Worm (Caenorhabditis elegans) whole organism, late embryonic: Measurements from ENCODE around the gene srz-62.

Experiments
- C08G9.2 ChIP-seq: sonication (generic microtip); optimal IDR thresholded peaks from 2 replicates; lab custom pipeline; 2016; ENCODE audit warnings: mild to moderate bottlenecking, missing genetic modification characterization, moderate library complexity, missing compliant biosample characterization
- K02D7.2 ChIP-seq: sonication (generic microtip); optimal IDR thresholded peaks from 2 replicates; lab custom pipeline; 2017; ENCODE audit warnings: mild to moderate bottlenecking, missing genetic modification characterization, missing compliant biosample characterization
- K09A11.1 ChIP-seq: sonication (generic microtip); optimal IDR thresholded peaks from 2 replicates; lab custom pipeline; 2017; ENCODE audit warnings: antibody characterized with exemption, mild to moderate bottlenecking, missing genetic modification characterization, missing compliant biosample characterization; ENCODE audit not compliant: insufficient read depth
- T23F11.4 ChIP-seq: fragments of 200-800 bp; sonication (Bioruptor generic); optimal IDR thresholded peaks from 2 replicates; lab custom pipeline; 2018; ENCODE audit warnings: mild to moderate bottlenecking, missing genetic modification characterization, missing compliant biosample characterization
- Y22D7AL.16 ChIP-seq: sonication (generic microtip); optimal IDR thresholded peaks from 2 replicates; lab custom pipeline; 2016; ENCODE audit warnings: missing genetic modification characterization, missing compliant biosample characterization
- ceh-19 ChIP-seq: fragments of 200-800 bp; sonication (Bioruptor generic); optimal IDR thresholded peaks from 2 replicates; lab custom pipeline; 2018; ENCODE audit warnings: mild to moderate bottlenecking, missing genetic modification characterization, missing compliant biosample characterization
- ceh-2 ChIP-seq: sonication (generic microtip); optimal IDR thresholded peaks from 2 replicates; lab custom pipeline; 2016; ENCODE audit warnings: missing genotype, missing genetic modification characterization, missing compliant biosample characterization
- ceh-24 ChIP-seq: sonication (generic microtip); optimal IDR thresholded peaks from 2 replicates; lab custom pipeline; 2016; ENCODE audit warnings: mild to moderate bottlenecking, missing genetic modification characterization, missing compliant biosample characterization
- ceh-30 ChIP-seq: fragments of 150-350 bp; optimal IDR thresholded peaks from 2 replicates; lab custom pipeline; 2014; ENCODE audit warnings: missing biosample characterization, missing genetic modification characterization
- ceh-34 ChIP-seq: sonication (generic microtip); optimal IDR thresholded peaks from 2 replicates; lab custom pipeline; 2016; ENCODE audit warnings: mild to moderate bottlenecking, missing genetic modification characterization, missing compliant biosample characterization
- ceh-45 ChIP-seq: fragments of 200-800 bp; sonication (Bioruptor generic); IDR thresholded peaks from 2 replicates; pipeline ENCODE4 v1.3.6; 2022; ENCODE audit warnings: missing genetic modification reagents, missing genetic modification characterization, missing compliant biosample characterization
- ceh-48 ChIP-seq: sonication (generic microtip); optimal IDR thresholded peaks from 2 replicates; lab custom pipeline; 2016; ENCODE audit warnings: missing genetic modification characterization, inconsistent platforms, missing compliant biosample characterization
- ceh-6 ChIP-seq: fragments of 200-800 bp; sonication (Bioruptor generic); optimal IDR thresholded peaks from 2 replicates; lab custom pipeline; 2018; ENCODE audit warnings: mild to moderate bottlenecking, missing genetic modification characterization, missing compliant biosample characterization
- ceh-9 ChIP-seq: sonication (generic microtip); optimal IDR thresholded peaks from 2 replicates; lab custom pipeline; 2016; ENCODE audit warnings: mild to moderate bottlenecking, missing genetic modification characterization, inconsistent platforms, missing compliant biosample characterization
- che-1 ChIP-seq: sonication (generic microtip); optimal IDR thresholded peaks from 2 replicates; lab custom pipeline; 2016; ENCODE audit warnings: mild to moderate bottlenecking, missing genetic modification characterization, missing compliant biosample characterization
- elt-2 ChIP-seq: sonication (generic microtip); optimal IDR thresholded peaks from 2 replicates; lab custom pipeline; 2016; ENCODE audit warnings: missing genetic modification reagents, missing genetic modification characterization, missing compliant biosample characterization
- ets-4 ChIP-seq: sonication (generic microtip); optimal IDR thresholded peaks from 2 replicates; lab custom pipeline; 2016; ENCODE audit warnings: missing genetic modification characterization, missing compliant biosample characterization
- fax-1 ChIP-seq: sonication (generic microtip); optimal IDR thresholded peaks from 2 replicates; lab custom pipeline; 2016; ENCODE audit warnings: missing genotype, missing genetic modification characterization, missing compliant biosample characterization
- fkh-6 ChIP-seq: sonication (generic microtip); optimal IDR thresholded peaks from 2 replicates; lab custom pipeline; 2016; ENCODE audit warnings: missing genetic modification characterization, missing compliant biosample characterization
- gmeb-2 ChIP-seq: sonication (generic microtip); optimal IDR thresholded peaks from 2 replicates; lab custom pipeline; 2016; ENCODE audit warnings: missing genetic modification characterization, inconsistent platforms, missing compliant biosample characterization
- hlh-13 ChIP-seq: fragments of 200-800 bp; sonication (Bioruptor generic); optimal IDR thresholded peaks from 2 replicates; lab custom pipeline; 2018; ENCODE audit warnings: mild to moderate bottlenecking, missing genetic modification characterization, missing compliant biosample characterization
- hlh-15 ChIP-seq: sonication (generic microtip); optimal IDR thresholded peaks from 2 replicates; lab custom pipeline; 2016; ENCODE audit warnings: missing genetic modification characterization, missing compliant biosample characterization
- hlh-30 ChIP-seq: sonication (generic microtip); optimal IDR thresholded peaks from 2 replicates; lab custom pipeline; 2017; ENCODE audit warnings: antibody characterized with exemption, missing genetic modification characterization, missing compliant biosample characterization; ENCODE audit not compliant: insufficient read depth
- hlh-6 ChIP-seq: sonication (generic microtip); optimal IDR thresholded peaks from 2 replicates; lab custom pipeline; 2016; ENCODE audit warnings: missing genotype, missing genetic modification characterization, missing compliant biosample characterization
- hlh-8 ChIP-seq: sonication (generic microtip); optimal IDR thresholded peaks from 2 replicates; lab custom pipeline; 2016; ENCODE audit warnings: missing genotype, missing genetic modification characterization, missing compliant biosample characterization
- lin-11 ChIP-seq: fragments of 200-800 bp; sonication (Bioruptor generic); optimal IDR thresholded peaks from 2 replicates; lab custom pipeline; 2018; ENCODE audit warnings: mild to moderate bottlenecking, missing genetic modification characterization, missing compliant biosample characterization
- madf-2 ChIP-seq: sonication (generic microtip); optimal IDR thresholded peaks from 2 replicates; lab custom pipeline; 2017; ENCODE audit warnings: missing genetic modification characterization, missing compliant biosample characterization
- nhr-11 ChIP-seq: fragments of 150-350 bp; optimal IDR thresholded peaks from 2 replicates; lab custom pipeline; 2014; ENCODE audit warnings: missing biosample characterization, missing genetic modification characterization
- npax-4 ChIP-seq: sonication (generic microtip); optimal IDR thresholded peaks from 2 replicates; lab custom pipeline; 2016; ENCODE audit warnings: missing genetic modification characterization, missing compliant biosample characterization
- pag-3 ChIP-seq: sonication (generic microtip); optimal IDR thresholded peaks from 2 replicates; lab custom pipeline; 2016; ENCODE audit warnings: missing compliant biosample characterization, missing genetic modification characterization, borderline replicate concordance
- pat-9 ChIP-seq: fragments of 200-800 bp; sonication (Bioruptor generic); optimal IDR thresholded peaks from 2 replicates; lab custom pipeline; 2018; ENCODE audit warnings: mild to moderate bottlenecking, missing genetic modification characterization, moderate library complexity, missing compliant biosample characterization
- pax-1 ChIP-seq: fragments of 150-350 bp; optimal IDR thresholded peaks from 2 replicates; lab custom pipeline; 2014; ENCODE audit warnings: missing biosample characterization, missing genetic modification characterization
- pqm-1 ChIP-seq: sonication (generic microtip); optimal IDR thresholded peaks from 2 replicates; lab custom pipeline; 2016; ENCODE audit warnings: missing genetic modification characterization, missing compliant biosample characterization
- pros-1 ChIP-seq: fragments of 150-350 bp; optimal IDR thresholded peaks from 2 replicates; lab custom pipeline; 2014; ENCODE audit warnings: missing biosample characterization, missing genetic modification reagents, missing genetic modification characterization
- ref-2 ChIP-seq: sonication (generic microtip); optimal IDR thresholded peaks from 2 replicates; lab custom pipeline; 2016; ENCODE audit warnings: missing genetic modification characterization, missing compliant biosample characterization
- rnt-1 ChIP-seq: sonication (generic microtip); optimal IDR thresholded peaks from 2 replicates; lab custom pipeline; 2016; ENCODE audit warnings: missing genetic modification characterization, missing compliant biosample characterization
- sdc-2 ChIP-seq: sonication (generic microtip); optimal IDR thresholded peaks from 2 replicates; lab custom pipeline; 2016; ENCODE audit warnings: missing genotype, missing genetic modification characterization, missing compliant biosample characterization
- sox-4 ChIP-seq: sonication (generic microtip); optimal IDR thresholded peaks from 2 replicates; lab custom pipeline; 2017; ENCODE audit warnings: mild to moderate bottlenecking, missing genetic modification characterization, inconsistent platforms, missing compliant biosample characterization
- tbx-2 ChIP-seq: sonication (generic microtip); optimal IDR thresholded peaks from 2 replicates; lab custom pipeline; 2016; ENCODE audit warnings: missing genetic modification characterization, missing compliant biosample characterization
- tbx-7 ChIP-seq: sonication (generic microtip); optimal IDR thresholded peaks from 2 replicates; lab custom pipeline; 2016; ENCODE audit warnings: missing genotype, missing genetic modification characterization, missing compliant biosample characterization
- unc-3 ChIP-seq, 2 experiments: fragments of 200-800 bp in 1 of 2; sonication (Bioruptor generic) in 1 of 2; sonication (generic microtip) in 1 of 2; conservative IDR thresholded peaks in 1 of 2; optimal IDR thresholded peaks in 1 of 2; 2 replicates each; pipeline versions ENCODE4 v1.3.6 to Lab custom; 2016 to 2022; ENCODE audit warnings: missing compliant biosample characterization in 2 of 2, missing genetic modification characterization in 2 of 2, missing genetic modification reagents in 1 of 2
- unc-42 ChIP-seq: sonication (generic microtip); optimal IDR thresholded peaks from 2 replicates; lab custom pipeline; 2016; ENCODE audit warnings: missing genotype, missing genetic modification characterization, missing compliant biosample characterization
- ztf-16 ChIP-seq: sonication (generic microtip); optimal IDR thresholded peaks from 2 replicates; lab custom pipeline; 2017; ENCODE audit warnings: missing genetic modification characterization, missing compliant biosample characterization

The srz-62 gene

DNA sequence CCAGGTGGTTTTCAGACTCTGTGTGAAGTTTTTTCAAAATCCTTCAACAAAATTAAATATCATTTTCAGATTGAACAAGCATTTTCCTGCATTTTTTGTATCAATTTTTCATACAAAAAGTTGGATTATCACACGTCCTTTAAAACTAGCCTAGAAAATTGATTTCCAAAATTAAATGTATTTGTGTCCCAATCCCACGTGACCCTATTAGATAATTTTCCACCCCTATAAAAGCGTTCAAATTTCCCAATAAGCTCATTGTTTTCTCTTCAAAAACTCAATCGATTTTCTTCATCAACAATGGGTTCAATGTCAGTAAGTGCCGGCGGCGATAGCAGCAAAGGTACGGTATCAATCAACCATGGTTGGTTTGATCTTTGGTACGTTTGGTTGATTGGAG lies 14.2 kb downstream of the srz-62 start, which contains the start of gene F56D6.19:
TSS of gene F56D6.19 (plus strand) at position 301 of the 400 bp plus-strand sequence.
- TF ChIP-seq ceh-34 (tag; lab: Kevin White, UChicago) (no peak), ztf-16 (tag; lab: Kevin White, UChicago) (no peak), fax-1 (tag; lab: Kevin White, UChicago) (no peak), ceh-2 (tag; lab: Kevin White, UChicago) (no peak), hlh-6 (tag; lab: Kevin White, UChicago) (no peak), ceh-24 (no peak), hlh-30 (tag; lab: Kevin White, UChicago) (no peak), K02D7.2 (no peak), ceh-48 (tag; lab: Kevin White, UChicago) (no peak), ceh-30 (tag; lab: Kevin White, UChicago) (no peak), npax-4 (tag; lab: Kevin White, UChicago) (no peak), pax-1 (tag; lab: Kevin White, UChicago) (no peak), unc-42 (tag; lab: Kevin White, UChicago) (no peak), elt-2 (no peak), ref-2 (tag; lab: Kevin White, UChicago) (no peak), rnt-1 (tag; lab: Kevin White, UChicago) (no peak), ceh-6 (GFP tag; lab: Kevin White, UChicago) (no peak)

DNA sequence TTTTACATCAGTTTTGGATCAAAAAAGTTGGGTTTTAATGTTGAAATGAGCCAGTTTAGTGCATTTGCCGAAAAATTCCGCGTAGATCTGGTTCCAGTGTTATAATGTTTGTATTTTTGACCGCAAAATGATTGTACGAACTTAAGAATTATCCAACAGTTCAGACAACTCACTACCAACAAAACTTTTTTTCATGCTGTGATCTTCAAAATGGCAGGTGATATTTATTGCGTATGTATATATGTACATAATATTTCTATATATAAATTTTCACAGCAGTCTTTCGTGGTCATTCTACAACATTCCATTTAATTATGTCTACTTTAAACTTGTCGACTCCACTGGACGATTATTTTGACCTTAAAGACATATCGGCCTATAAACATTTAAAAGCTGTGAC lies 15.0 kb downstream of the srz-62 start, which contains the start of gene srz-20:
TSS of gene srz-20 (plus strand) at position 301 of the 400 bp plus-strand sequence.
- TF ChIP-seq ref-2 (tag; lab: Kevin White, UChicago): no peak
- no peak for TF ChIP-seq hlh-13
- TF ChIP-seq tbx-7: no peak
- TF ChIP-seq ceh-45 (GFP tag; lab: Robert Waterston, UW): no peak
- TF ChIP-seq tbx-2 (tag; lab: Kevin White, UChicago): no peak
- no peak for TF ChIP-seq unc-3 (GFP tag; conservative IDR thresholded peaks at IDR 0.05; lab: Robert Waterston, UW)
- no peak for TF ChIP-seq unc-3 (tag; optimal IDR thresholded peaks at IDR 0.05; lab: Kevin White, UChicago)
- no peak for TF ChIP-seq pat-9 (tag; lab: Kevin White, UChicago)
- no peak for TF ChIP-seq pros-1 (tag; lab: Kevin White, UChicago)
- TF ChIP-seq lin-11 (tag; lab: Kevin White, UChicago): no peak
- no peak for TF ChIP-seq nhr-11 (tag; lab: Kevin White, UChicago)
- no peak for TF ChIP-seq sdc-2 (tag; lab: Kevin White, UChicago)
- TF ChIP-seq ztf-16 (tag; lab: Kevin White, UChicago): no peak
- TF ChIP-seq hlh-15 (tag; lab: Kevin White, UChicago): no peak
- TF ChIP-seq ceh-19 (GFP tag; lab: Kevin White, UChicago): no peak
- TF ChIP-seq K09A11.1 (tag; lab: Kevin White, UChicago): no peak
- TF ChIP-seq, all 69 proteins: peak for 0

DNA sequence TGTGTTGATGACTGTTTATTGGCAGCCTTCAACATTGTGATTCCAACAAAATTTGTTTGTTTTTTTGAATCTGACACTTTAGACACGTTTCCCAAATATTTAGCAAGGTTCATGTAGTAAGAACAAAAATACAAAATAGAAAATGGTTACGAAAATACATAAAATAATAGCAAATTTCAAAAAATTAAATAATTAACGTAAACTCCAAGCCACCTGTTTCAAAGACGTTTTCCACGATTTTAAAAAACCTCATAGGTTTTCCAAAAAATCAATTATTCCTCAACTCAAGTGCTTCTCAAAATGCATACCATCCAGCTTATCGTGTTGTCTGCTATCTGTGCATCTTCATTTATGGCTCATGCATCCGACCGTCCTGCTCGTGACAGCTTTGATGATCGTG lies 17.1 kb downstream of the srz-62 start, which contains the start of gene F56D6.14:
TSS of gene F56D6.14 (plus strand) at position 301 of the 400 bp plus-strand sequence.
- TF ChIP-seq gmeb-2 (tag; lab: Kevin White, UChicago) (no peak), ceh-24 (no peak), madf-2 (tag; lab: Kevin White, UChicago) (no peak), T23F11.4 (GFP tag; lab: Kevin White, UChicago) (no peak), K09A11.1 (tag; lab: Kevin White, UChicago) (no peak), C08G9.2 (tag; lab: Kevin White, UChicago) (no peak), fkh-6 (tag; lab: Kevin White, UChicago) (no peak), ceh-2 (tag; lab: Kevin White, UChicago) (no peak), hlh-30 (tag; lab: Kevin White, UChicago) (no peak), Y22D7AL.16 (no peak), pqm-1 (no peak), che-1 (tag; lab: Kevin White, UChicago) (no peak), ceh-30 (tag; lab: Kevin White, UChicago) (no peak), sox-4 (tag; lab: Kevin White, UChicago) (no peak), K02D7.2 (no peak), tbx-7 (no peak), hlh-8 (tag; lab: Kevin White, UChicago) (no peak), pag-3 (tag; lab: Kevin White, UChicago) (no peak), ets-4 (tag; lab: Kevin White, UChicago) (no peak), ceh-9 (no peak)
- TF ChIP-seq, all 69 proteins: peak for 0
